Worm (Caenorhabditis elegans) whole organism, midembryonic: ENCODE data around the gene his-59.

Source experiments
- T22C8.4 ChIP-seq: fragments of 200-800 bp; sonication (Bioruptor generic); IDR thresholded peaks from 2 replicates; pipeline ENCODE4 v1.3.6; 2022; ENCODE audit warnings: missing genetic modification characterization, missing compliant biosample characterization
- cog-1 ChIP-seq: sonication (generic microtip); optimal IDR thresholded peaks from 2 replicates; lab custom pipeline; 2016; ENCODE audit warnings: missing genetic modification characterization, missing compliant biosample characterization
- flt-1 ChIP-seq: fragments of 200-800 bp; sonication (Bioruptor generic); IDR thresholded peaks from 2 replicates; pipeline ENCODE4 v1.3.6; 2022; ENCODE audit warnings: missing genetic modification characterization, missing compliant biosample characterization
- klf-2 ChIP-seq: fragments of 200-800 bp; sonication (Bioruptor generic); conservative IDR thresholded peaks from 2 replicates; pipeline ENCODE4 v1.3.6; 2022; ENCODE audit warnings: missing genetic modification reagents, missing genetic modification characterization, missing compliant biosample characterization
- med-1 ChIP-seq: sonication (generic microtip); optimal IDR thresholded peaks from 2 replicates; lab custom pipeline; 2017; ENCODE audit warnings: missing genetic modification characterization, mild to moderate bottlenecking, missing compliant biosample characterization, antibody characterized with exemption, missing genetic modification reagents; ENCODE audit not compliant: insufficient read depth
- ref-1 ChIP-seq: fragments of 200-800 bp; sonication (Bioruptor generic); conservative IDR thresholded peaks from 2 replicates; pipeline ENCODE4 v1.3.6; 2022; ENCODE audit warnings: missing genetic modification reagents, missing genetic modification characterization, missing compliant biosample characterization
- tab-1 ChIP-seq: fragments of 200-800 bp; sonication (Bioruptor generic); IDR thresholded peaks from 2 replicates; pipeline ENCODE4 v1.3.6; 2022; ENCODE audit warnings: missing genetic modification characterization, missing compliant biosample characterization
- ztf-23 ChIP-seq: fragments of 200-800 bp; sonication (Bioruptor generic); IDR thresholded peaks from 2 replicates; pipeline ENCODE4 v1.3.6; 2022; ENCODE audit warnings: missing genetic modification reagents, missing genetic modification characterization, missing compliant biosample characterization
- ztf-29 ChIP-seq: fragments of 200-800 bp; sonication (Bioruptor generic); IDR thresholded peaks from 2 replicates; pipeline ENCODE4 v1.3.6; 2022; ENCODE audit warnings: missing genetic modification reagents, missing genetic modification characterization, missing compliant biosample characterization

The his-59 gene

ce11 chrIV:7499302-7499701 lies 11.3 kb downstream of the his-59 start:
- no peak for TF ChIP-seq klf-2 (GFP tag; lab: Robert Waterston, UW)
- TF ChIP-seq ztf-29 (GFP tag; lab: Robert Waterston, UW), result no peak

- TF ChIP-seq med-1 (GFP tag; lab: Kevin White, UChicago) (no peak), flt-1 (GFP tag; lab: Robert Waterston, UW) (no peak)
These were observed 12.9 kb downstream of the his-59 start for ce11 chrIV:7500924-7501323.

- no peak for TF ChIP-seq cog-1 (tag; lab: Kevin White, UChicago)
- no peak for TF ChIP-seq med-1 (GFP tag; lab: Kevin White, UChicago)
- TF ChIP-seq T22C8.4 (GFP tag; lab: Robert Waterston, UW), result no peak
- TF ChIP-seq ztf-29 (GFP tag; lab: Robert Waterston, UW), result no peak
- TF ChIP-seq ref-1 (GFP tag; lab: Robert Waterston, UW), result no peak
- TF ChIP-seq flt-1 (GFP tag; lab: Robert Waterston, UW), result no peak
- no peak for TF ChIP-seq tab-1
- no peak for TF ChIP-seq ztf-23 (GFP tag; lab: Robert Waterston, UW)
- TF ChIP-seq klf-2 (GFP tag; lab: Robert Waterston, UW), result no peak
These were observed 13.3 kb downstream of the his-59 start, which contains the start of gene F55G1.15 for ce11 chrIV:7501337-7501736. Gene F55G1.15 (minus strand): TSS chrIV:7501437.

- TF ChIP-seq cog-1 (tag; lab: Kevin White, UChicago), result no peak
- TF ChIP-seq T22C8.4 (GFP tag; lab: Robert Waterston, UW), result no peak
- TF ChIP-seq flt-1 (GFP tag; lab: Robert Waterston, UW), result no peak
- no peak for TF ChIP-seq ztf-23 (GFP tag; lab: Robert Waterston, UW)
- no peak for TF ChIP-seq med-1 (GFP tag; lab: Kevin White, UChicago)
- no peak for TF ChIP-seq ztf-29 (GFP tag; lab: Robert Waterston, UW)
- TF ChIP-seq tab-1, result no peak
- TF ChIP-seq ref-1 (GFP tag; lab: Robert Waterston, UW), result no peak
- TF ChIP-seq klf-2 (GFP tag; lab: Robert Waterston, UW), result no peak
These were observed 15.3 kb downstream of the his-59 start, which contains the start of gene glt-6 for ce11 chrIV:7503322-7503721. Gene glt-6 (plus strand): TSS chrIV:7503622.

ce11 chrIV:7505866-7506488 lies 17.9 kb downstream of the his-59 start:
- no peak for TF ChIP-seq tab-1
- TF ChIP-seq ref-1 (GFP tag; lab: Robert Waterston, UW), result no peak
- no peak for TF ChIP-seq ztf-23 (GFP tag; lab: Robert Waterston, UW)
- no peak for TF ChIP-seq med-1 (GFP tag; lab: Kevin White, UChicago)
- no peak for TF ChIP-seq T22C8.4 (GFP tag; lab: Robert Waterston, UW)
- no peak for TF ChIP-seq ztf-29 (GFP tag; lab: Robert Waterston, UW)

ce11 chrIV:7506711-7507110 lies 18.7 kb downstream of the his-59 start:
- TF ChIP-seq tab-1 (no peak), med-1 (GFP tag; lab: Kevin White, UChicago) (no peak), klf-2 (GFP tag; lab: Robert Waterston, UW) (no peak), flt-1 (GFP tag; lab: Robert Waterston, UW) (no peak), ztf-23 (GFP tag; lab: Robert Waterston, UW) (no peak), cog-1 (tag; lab: Kevin White, UChicago) (no peak), T22C8.4 (GFP tag; lab: Robert Waterston, UW) (no peak), ref-1 (GFP tag; lab: Robert Waterston, UW) (no peak), ztf-29 (GFP tag; lab: Robert Waterston, UW) (no peak)

- TF ChIP-seq ztf-29 (GFP tag; lab: Robert Waterston, UW) (no peak), ztf-23 (GFP tag; lab: Robert Waterston, UW) (no peak), med-1 (GFP tag; lab: Kevin White, UChicago) (no peak), ref-1 (GFP tag; lab: Robert Waterston, UW) (no peak), flt-1 (GFP tag; lab: Robert Waterston, UW) (no peak), tab-1 (no peak), cog-1 (tag; lab: Kevin White, UChicago) (no peak), klf-2 (GFP tag; lab: Robert Waterston, UW) (no peak), T22C8.4 (GFP tag; lab: Robert Waterston, UW) (no peak)
These were observed 19.3 kb downstream of the his-59 start for ce11 chrIV:7507305-7507704.

- TF ChIP-seq ref-1 (GFP tag; lab: Robert Waterston, UW) (no peak), flt-1 (GFP tag; lab: Robert Waterston, UW) (0 out of 2 replicates have a peak, but pooled peaks have one; percentile 54), med-1 (GFP tag; lab: Kevin White, UChicago) (no peak), ztf-29 (GFP tag; lab: Robert Waterston, UW) (no peak), ztf-23 (GFP tag; lab: Robert Waterston, UW) (no peak), T22C8.4 (GFP tag; lab: Robert Waterston, UW) (no peak), cog-1 (tag; lab: Kevin White, UChicago) (no peak), klf-2 (GFP tag; lab: Robert Waterston, UW) (no peak)
These were observed 19.9 kb downstream of the his-59 start, which contains the start of the genes vdac-1 and R05G6.5 for ce11 chrIV:7507841-7508509. Gene vdac-1 (minus strand): TSS chrIV:7507891. Gene R05G6.5 (plus strand): TSS chrIV:7508367.

- TF ChIP-seq klf-2 (GFP tag; lab: Robert Waterston, UW), result no peak
- TF ChIP-seq ref-1 (GFP tag; lab: Robert Waterston, UW), result no peak
- no peak for TF ChIP-seq T22C8.4 (GFP tag; lab: Robert Waterston, UW)
- TF ChIP-seq cog-1 (tag; lab: Kevin White, UChicago), result no peak
- no peak for TF ChIP-seq med-1 (GFP tag; lab: Kevin White, UChicago)
- no peak for TF ChIP-seq tab-1
- no peak for TF ChIP-seq flt-1 (GFP tag; lab: Robert Waterston, UW)
- TF ChIP-seq ztf-29 (GFP tag; lab: Robert Waterston, UW), result no peak
- no peak for TF ChIP-seq ztf-23 (GFP tag; lab: Robert Waterston, UW)
These were observed 20.8 kb downstream of the his-59 start for ce11 chrIV:7508850-7509249.
